Worm (Caenorhabditis elegans) whole organism, L3 larva: ENCODE measurements around the gene dmsr-6.

Source experiments
- R02D3.7 ChIP-seq: fragments of 150-350 bp; optimal IDR thresholded peaks from 2 replicates; lab custom pipeline; 2014; ENCODE audit warnings: missing biosample characterization, missing genetic modification characterization
- aly-2 ChIP-seq: fragments of 150-350 bp; optimal IDR thresholded peaks from 2 replicates; lab custom pipeline; 2014; ENCODE audit warnings: missing biosample characterization, missing genetic modification characterization
- ama-1 ChIP-seq: fragments of 150-350 bp; optimal IDR thresholded peaks from 2 replicates; lab custom pipeline; 2018
- ceh-82 ChIP-seq: fragments of 150-350 bp; optimal IDR thresholded peaks from 2 replicates; lab custom pipeline; 2014; ENCODE audit warnings: missing biosample characterization, missing genetic modification characterization
- ceh-9 ChIP-seq: sonication (generic microtip); optimal IDR thresholded peaks from 2 replicates; lab custom pipeline; 2018; ENCODE audit warnings: missing biosample characterization, missing genetic modification characterization
- daf-12 ChIP-seq: fragments of 150-350 bp; optimal IDR thresholded peaks from 2 replicates; lab custom pipeline; 2014; ENCODE audit warnings: missing biosample characterization, missing genetic modification reagents, missing genetic modification characterization
- egl-5 ChIP-seq: fragments of 150-350 bp; optimal IDR thresholded peaks from 2 replicates; lab custom pipeline; 2017; ENCODE audit warnings: missing biosample characterization, missing genetic modification reagents, missing genetic modification characterization, inconsistent platforms
- elt-1 ChIP-seq: fragments of 150-350 bp; optimal IDR thresholded peaks from 2 replicates; lab custom pipeline; 2014; ENCODE audit warnings: missing biosample characterization, missing genetic modification characterization
- elt-2 ChIP-seq: sonication (generic microtip); optimal IDR thresholded peaks from 2 replicates; lab custom pipeline; 2016; ENCODE audit warnings: missing genetic modification reagents, mild to moderate bottlenecking, missing genetic modification characterization, missing compliant biosample characterization
- elt-3 ChIP-seq, 3 experiments: fragments of 150-350 bp in 1 of 3; sonication (generic microtip) in 2 of 3; optimal IDR thresholded peaks; 2 replicates in 2 of 3; 4 replicates in 1 of 3; lab custom pipeline; 2014 to 2017; ENCODE audit warnings: missing biosample characterization in 3 of 3, missing genetic modification characterization in 3 of 3
- fkh-10 ChIP-seq: sonication (generic microtip); optimal IDR thresholded peaks from 2 replicates; lab custom pipeline; 2017; ENCODE audit warnings: missing biosample characterization, missing genetic modification reagents, missing genetic modification characterization
- fos-1 ChIP-seq: fragments of 150-350 bp; optimal IDR thresholded peaks from 2 replicates; lab custom pipeline; 2014; ENCODE audit warnings: missing biosample characterization, missing genetic modification characterization
- hmg-11 ChIP-seq: sonication (generic microtip); optimal IDR thresholded peaks from 2 replicates; lab custom pipeline; 2016; ENCODE audit warnings: missing genetic modification characterization, missing compliant biosample characterization
- lsy-12 ChIP-seq: sonication (generic microtip); optimal IDR thresholded peaks from 2 replicates; lab custom pipeline; 2016; ENCODE audit warnings: mild to moderate bottlenecking, missing genetic modification characterization, missing compliant biosample characterization
- nfya-1 ChIP-seq: sonication (generic microtip); optimal IDR thresholded peaks from 2 replicates; lab custom pipeline; 2017; ENCODE audit warnings: missing genetic modification characterization, mild to moderate bottlenecking, missing compliant biosample characterization, antibody characterized with exemption, moderate library complexity; ENCODE audit not compliant: insufficient read depth
- nhr-11 ChIP-seq: fragments of 150-350 bp; optimal IDR thresholded peaks from 2 replicates; lab custom pipeline; 2014; ENCODE audit warnings: missing biosample characterization, missing genetic modification characterization
- nhr-12 ChIP-seq: fragments of 150-350 bp; optimal IDR thresholded peaks from 2 replicates; lab custom pipeline; 2014; ENCODE audit warnings: missing biosample characterization, missing genetic modification characterization
- nhr-23 ChIP-seq: fragments of 150-350 bp; optimal IDR thresholded peaks from 2 replicates; lab custom pipeline; 2014; ENCODE audit warnings: missing biosample characterization, missing genetic modification reagents, missing genetic modification characterization
- nhr-237 ChIP-seq: fragments of 150-350 bp; optimal IDR thresholded peaks from 2 replicates; lab custom pipeline; 2014; ENCODE audit warnings: missing biosample characterization, missing genetic modification characterization
- nhr-25 ChIP-seq: sonication (generic microtip); optimal IDR thresholded peaks from 2 replicates; lab custom pipeline; 2017; ENCODE audit warnings: missing biosample characterization, missing genetic modification characterization
- nhr-28 ChIP-seq: fragments of 150-350 bp; optimal IDR thresholded peaks from 2 replicates; lab custom pipeline; 2014; ENCODE audit warnings: missing biosample characterization, missing genetic modification characterization
- nhr-43 ChIP-seq: sonication (generic microtip); optimal IDR thresholded peaks from 2 replicates; lab custom pipeline; 2016; ENCODE audit warnings: mild to moderate bottlenecking, missing genetic modification characterization, missing compliant biosample characterization; ENCODE audit not compliant: poor library complexity, severe bottlenecking
- nhr-67 ChIP-seq: fragments of 150-350 bp; optimal IDR thresholded peaks from 2 replicates; lab custom pipeline; 2014; ENCODE audit warnings: missing biosample characterization, missing genetic modification characterization
- nhr-76 ChIP-seq: fragments of 150-350 bp; sonication (generic microtip); optimal IDR thresholded peaks from 5 replicates; lab custom pipeline; 2014; ENCODE audit warnings: missing biosample characterization, missing genetic modification characterization
- nhr-77 ChIP-seq: fragments of 150-350 bp; optimal IDR thresholded peaks from 2 replicates; lab custom pipeline; 2014; ENCODE audit warnings: missing biosample characterization, missing genetic modification characterization
- pqm-1 ChIP-seq: fragments of 150-350 bp; optimal IDR thresholded peaks from 2 replicates; lab custom pipeline; 2017; ENCODE audit warnings: missing biosample characterization, missing genetic modification characterization, inconsistent platforms
- sea-2 ChIP-seq: fragments of 150-350 bp; sonication (generic microtip); optimal IDR thresholded peaks from 4 replicates; lab custom pipeline; 2014; ENCODE audit warnings: missing biosample characterization, missing genetic modification reagents, missing genetic modification characterization
- skn-1 ChIP-seq: fragments of 150-350 bp; optimal IDR thresholded peaks from 2 replicates; lab custom pipeline; 2014; ENCODE audit warnings: missing biosample characterization, missing genetic modification characterization
- snpc-4 ChIP-seq: fragments of 150-350 bp; optimal IDR thresholded peaks from 2 replicates; lab custom pipeline; 2014; ENCODE audit warnings: missing biosample characterization, missing genetic modification characterization
- tbx-2 ChIP-seq: sonication (generic microtip); optimal IDR thresholded peaks from 2 replicates; lab custom pipeline; 2016; ENCODE audit warnings: mild to moderate bottlenecking, missing genetic modification characterization, missing compliant biosample characterization
- unc-39 ChIP-seq: sonication (generic microtip); optimal IDR thresholded peaks from 4 replicates; lab custom pipeline; 2017; ENCODE audit warnings: missing biosample characterization, missing genetic modification characterization
- unc-62 ChIP-seq: fragments of 150-350 bp; sonication (generic microtip); optimal IDR thresholded peaks from 4 replicates; lab custom pipeline; 2014; ENCODE audit warnings: missing biosample characterization, missing genetic modification reagents, missing genetic modification characterization

dmsr-6 gene

ce11 chrII:14407332-14408270 is 47.8 kb upstream of the dmsr-6 start (continued):
- TF ChIP-seq lsy-12 (tag; lab: Kevin White, UChicago), result no peak
- TF ChIP-seq nhr-12 (tag; lab: Kevin White, UChicago), result no peak
- TF ChIP-seq ama-1, result peak; percentile 98
- TF ChIP-seq nhr-76 (tag; lab: Kevin White, UChicago), result no peak
- TF ChIP-seq nhr-11 (tag; lab: Kevin White, UChicago), result no peak
- peak; percentile 85 for TF ChIP-seq tbx-2 (tag; lab: Kevin White, UChicago)
- TF ChIP-seq unc-62 (GFP tag; lab: Kevin White, UChicago), result no peak
- TF ChIP-seq fkh-10 (GFP tag; lab: Kevin White, UChicago), result no peak
- TF ChIP-seq nhr-25 (tag; lab: Kevin White, UChicago), result peak; percentile 89
- no peak for TF ChIP-seq nhr-67
- TF ChIP-seq nhr-43, result peak; percentile 77
- TF ChIP-seq elt-3 (tag; optimal IDR thresholded peaks at IDR 0.05; lab: Kevin White, UChicago), result peak in 1 of 3 experiments; percentile 62
- TF ChIP-seq daf-12 (tag; lab: Kevin White, UChicago), result no peak
- no peak for TF ChIP-seq pqm-1 (tag; lab: Kevin White, UChicago)
- no peak for TF ChIP-seq nhr-237 (tag; lab: Kevin White, UChicago)
- no peak for TF ChIP-seq sea-2 (GFP tag; lab: Kevin White, UChicago)
- no peak for TF ChIP-seq aly-2 (tag; lab: Kevin White, UChicago)
- TF ChIP-seq elt-1 (tag; lab: Kevin White, UChicago), result no peak
- peak; percentile 10 for TF ChIP-seq fos-1 (tag; lab: Kevin White, UChicago)
- TF ChIP-seq, all 47 proteins: peak for 13

- TF ChIP-seq nhr-23 (tag; lab: Kevin White, UChicago), result no peak
- no peak for TF ChIP-seq nhr-25 (tag; lab: Kevin White, UChicago)
- no peak for TF ChIP-seq fos-1 (tag; lab: Kevin White, UChicago)
- no peak for TF ChIP-seq egl-5 (tag; lab: Kevin White, UChicago)
- TF ChIP-seq hmg-11 (tag; lab: Kevin White, UChicago), result no peak
- TF ChIP-seq nhr-28 (tag; lab: Kevin White, UChicago), result no peak
- TF ChIP-seq aly-2 (tag; lab: Kevin White, UChicago), result no peak
- TF ChIP-seq nhr-11 (tag; lab: Kevin White, UChicago), result no peak
Observed at ce11 chrII:14408312-14408711, 47.1 kb upstream of the dmsr-6 start, which contains the start of gene F26H11.4. F26H11.4 (plus strand) TSS chrII:14408612.

ce11 chrII:14410768-14411167 is 44.7 kb upstream of the dmsr-6 start, which contains the start of gene dsb-2:
dsb-2 (plus strand) TSS chrII:14411095.
- TF ChIP-seq hmg-11 (tag; lab: Kevin White, UChicago) (no peak), nfya-1 (tag; lab: Kevin White, UChicago) (no peak), ceh-9 (tag; lab: Kevin White, UChicago) (no peak), nhr-237 (tag; lab: Kevin White, UChicago) (no peak), ceh-82 (tag; lab: Kevin White, UChicago) (no peak), elt-3 (tag; optimal IDR thresholded peaks at IDR 0.05; lab: Kevin White, UChicago) (no peak), skn-1 (no peak), elt-2 (tag; lab: Kevin White, UChicago) (no peak), fkh-10 (GFP tag; lab: Kevin White, UChicago) (no peak), nhr-25 (tag; lab: Kevin White, UChicago) (no peak), pqm-1 (tag; lab: Kevin White, UChicago) (no peak), nhr-77 (tag; lab: Kevin White, UChicago) (no peak), unc-39 (tag; lab: Kevin White, UChicago) (no peak)

ce11 chrII:14413035-14413525 is 42.4 kb upstream of the dmsr-6 start, which contains the start of gene exl-1:
exl-1 (minus strand) TSS chrII:14413475.
- TF ChIP-seq nhr-23 (tag; lab: Kevin White, UChicago), result no peak
- no peak for TF ChIP-seq ama-1
- no peak for TF ChIP-seq nhr-25 (tag; lab: Kevin White, UChicago)
- no peak for TF ChIP-seq snpc-4 (tag; lab: Kevin White, UChicago)
- no peak for TF ChIP-seq daf-12 (tag; lab: Kevin White, UChicago)
- no peak for TF ChIP-seq fos-1 (tag; lab: Kevin White, UChicago)
- TF ChIP-seq nhr-77 (tag; lab: Kevin White, UChicago), result no peak
- TF ChIP-seq tbx-2 (tag; lab: Kevin White, UChicago), result no peak
- no peak for TF ChIP-seq R02D3.7 (tag; lab: Kevin White, UChicago)
